Worm (Caenorhabditis elegans): ENCODE measurements around the gene ZC376.8.
A peak's percentile ranks its signal among the peaks of the same experiment; 100 is the strongest.

Gene ZC376.8

DNA sequence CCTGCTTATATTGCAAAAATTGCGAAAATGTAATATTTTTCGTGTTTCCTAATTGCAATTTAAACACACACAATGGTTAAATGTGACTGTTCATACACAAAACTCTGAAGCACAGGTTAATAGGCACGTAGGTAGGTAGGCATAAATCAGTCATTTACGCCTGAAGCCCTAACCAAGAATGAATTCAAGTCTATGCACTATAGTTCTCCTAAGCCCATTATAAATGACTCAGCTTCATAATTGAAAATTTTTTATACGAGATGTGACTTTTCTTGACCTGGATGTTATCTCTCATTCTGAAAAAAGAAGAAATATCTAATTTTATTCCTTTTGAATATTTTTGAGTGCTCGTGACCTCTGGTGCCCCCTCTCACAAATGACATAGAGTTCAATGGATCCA is 38.2 kb upstream of the ZC376.8 start:
- TF ChIP-seq unc-62 (GFP tag; optimal IDR thresholded peaks at IDR 0.05 in 1 of 2) (peak in 1 of 2 experiments; percentile 92), unc-62 (tag; optimal IDR thresholded peaks at IDR 0.05) (no peak), hlh-11 (tag; optimal IDR thresholded peaks at IDR 0.05) (no peak)

DNA sequence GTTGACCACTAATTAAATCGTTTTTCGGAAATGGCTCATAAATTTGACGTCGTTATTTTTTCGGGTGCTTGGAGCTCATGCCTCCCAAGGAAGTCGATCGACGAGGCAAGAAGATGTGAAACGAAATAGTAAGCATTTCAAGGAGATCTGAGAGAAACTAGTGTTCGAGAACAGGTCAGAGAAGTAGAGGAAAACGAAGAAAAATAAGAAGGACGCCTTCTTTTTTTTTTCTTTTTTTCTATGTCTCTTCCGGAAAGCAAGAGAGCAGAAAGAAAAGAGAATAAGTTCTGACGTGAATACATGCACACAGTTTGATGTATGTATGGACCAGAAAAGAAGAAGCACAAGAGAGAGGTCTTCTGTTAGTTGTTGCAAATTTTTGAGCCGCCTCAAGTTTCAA is 36.4 kb upstream of the ZC376.8 start:
- TF ChIP-seq spr-1 (tag; optimal IDR thresholded peaks at IDR 0.05) (no peak), ceh-32 (tag; optimal IDR thresholded peaks at IDR 0.05; ENCODE audit: poor library complexity) (no peak), rbr-2 (tag; optimal IDR thresholded peaks at IDR 0.05) (peak; percentile 47), ctbp-1 (GFP tag; IDR thresholded peaks at IDR 0.05) (0 out of 2 replicates have a peak, but pooled peaks have one; percentile 45), daf-19 (GFP tag; conservative IDR thresholded peaks at IDR 0.05) (no peak), T26A8.4 (GFP tag; IDR thresholded peaks at IDR 0.05) (no peak), fkh-10 (GFP tag; optimal IDR thresholded peaks at IDR 0.05) (peak; percentile 84), zag-1 (tag; optimal IDR thresholded peaks at IDR 0.05) (no peak), egl-27 (tag; optimal IDR thresholded peaks at IDR 0.05) (no peak), gei-8 (GFP tag; optimal IDR thresholded peaks at IDR 0.05) (no peak), saeg-2 (GFP tag; IDR thresholded peaks at IDR 0.05) (no peak), aha-1 (tag) (peak; percentile 40), lin-13 (GFP tag; optimal IDR thresholded peaks at IDR 0.05) (no peak), nhr-11 (tag; optimal IDR thresholded peaks at IDR 0.05) (peak; percentile 14), D1046.2 (GFP tag; IDR thresholded peaks at IDR 0.05) (no peak), nhr-6 (tag; optimal IDR thresholded peaks at IDR 0.05) (no peak), unc-39 (tag; optimal IDR thresholded peaks at IDR 0.05) (no peak), nhr-42 (GFP tag; IDR thresholded peaks at IDR 0.05) (no peak), hlh-30 (tag; optimal IDR thresholded peaks at IDR 0.05; ENCODE audit: insufficient read depth) (peak; percentile 33), mep-1 (tag; optimal IDR thresholded peaks at IDR 0.05) (peak; percentile 41), unc-130 (GFP tag; optimal IDR thresholded peaks at IDR 0.05) (no peak), lin-29 (GFP tag; IDR thresholded peaks at IDR 0.05) (no peak), duxl-1 (tag; optimal IDR thresholded peaks at IDR 0.05; ENCODE audit: poor library complexity) (no peak), F26F4.8 (GFP tag; conservative IDR thresholded peaks at IDR 0.05) (no peak), zip-2 (tag; optimal IDR thresholded peaks at IDR 0.05) (no peak), ceh-82 (tag; optimal IDR thresholded peaks at IDR 0.05) (no peak), dmd-6 (GFP tag; IDR thresholded peaks at IDR 0.05) (no peak), arid-1 (GFP tag; conservative IDR thresholded peaks at IDR 0.05) (no peak), Y105C5A.15 (GFP tag; IDR thresholded peaks at IDR 0.05) (no peak), unc-62 (GFP tag; optimal IDR thresholded peaks at IDR 0.05 in 1 of 2) (peak in 1 of 2 experiments; percentile 99), unc-62 (tag; optimal IDR thresholded peaks at IDR 0.05) (no peak), ceh-28 (tag; optimal IDR thresholded peaks at IDR 0.05) (no peak), nhr-102 (tag; optimal IDR thresholded peaks at IDR 0.05) (no peak), set-16 (GFP tag; IDR thresholded peaks at IDR 0.05) (no peak), pqm-1 (tag; optimal IDR thresholded peaks at IDR 0.05) (no peak), nhr-28 (tag; optimal IDR thresholded peaks at IDR 0.05) (no peak), pha-4 (GFP tag; IDR thresholded peaks at IDR 0.05) (no peak), pha-4 (tag; optimal IDR thresholded peaks at IDR 0.05) (no peak), attf-4 (tag; optimal IDR thresholded peaks at IDR 0.05) (no peak), vab-7 (GFP tag; IDR thresholded peaks at IDR 0.05) (no peak), lsy-2 (tag; optimal IDR thresholded peaks at IDR 0.05) (peak in 1 of 2 experiments; percentile 63), nhr-41 (GFP tag; IDR thresholded peaks at IDR 0.05) (no peak), sdz-12 (GFP tag; optimal IDR thresholded peaks at IDR 0.05) (no peak), hmg-1.1 (GFP tag; IDR thresholded peaks at IDR 0.05) (peak; percentile 41; the same call in 1 of the 2 replicates), lin-39 (tag; optimal IDR thresholded peaks at IDR 0.05) (no peak), ces-1 (GFP tag; optimal IDR thresholded peaks at IDR 0.05) (peak; percentile 18), lim-7 (GFP tag; IDR thresholded peaks at IDR 0.05) (no peak)
